Worm (Caenorhabditis elegans) whole organism, early embryonic: ENCODE measurements around the gene kreg-1.

Experiments
- ama-1 ChIP-seq: fragments of 150-350 bp; optimal IDR thresholded peaks from 2 replicates; lab custom pipeline; 2014
- ets-7 ChIP-seq: sonication (generic microtip); optimal IDR thresholded peaks from 2 replicates; lab custom pipeline; 2016; ENCODE audit warnings: missing genotype, missing genetic modification characterization, missing compliant biosample characterization
- flt-1 ChIP-seq: fragments of 200-800 bp; sonication (Bioruptor generic); IDR thresholded peaks from 2 replicates; pipeline ENCODE4 v1.3.6; 2022; ENCODE audit warnings: missing genetic modification characterization, missing compliant biosample characterization
- hnd-1 ChIP-seq: sonication (generic microtip); optimal IDR thresholded peaks from 2 replicates; lab custom pipeline; 2016; ENCODE audit warnings: missing genetic modification characterization, missing compliant biosample characterization
- tbx-37 ChIP-seq: fragments of 200-800 bp; sonication (Bioruptor generic); conservative IDR thresholded peaks from 2 replicates; pipeline ENCODE4 v1.3.6; 2022; ENCODE audit warnings: missing genetic modification reagents, missing genetic modification characterization, missing compliant biosample characterization

- TF ChIP-seq hnd-1 (tag; lab: Kevin White, UChicago) (no peak), ama-1 (no peak), tbx-37 (no peak), ets-7 (tag; lab: Kevin White, UChicago) (no peak), flt-1 (GFP tag; lab: Robert Waterston, UW) (no peak)
Measured at ce11 chrX:8681600-8681999, 28.0 kb upstream of the kreg-1 start, which contains the start of gene K09E2.1.
